Worm (Caenorhabditis elegans): ENCODE results near the gene mttu-1.

DNA sequence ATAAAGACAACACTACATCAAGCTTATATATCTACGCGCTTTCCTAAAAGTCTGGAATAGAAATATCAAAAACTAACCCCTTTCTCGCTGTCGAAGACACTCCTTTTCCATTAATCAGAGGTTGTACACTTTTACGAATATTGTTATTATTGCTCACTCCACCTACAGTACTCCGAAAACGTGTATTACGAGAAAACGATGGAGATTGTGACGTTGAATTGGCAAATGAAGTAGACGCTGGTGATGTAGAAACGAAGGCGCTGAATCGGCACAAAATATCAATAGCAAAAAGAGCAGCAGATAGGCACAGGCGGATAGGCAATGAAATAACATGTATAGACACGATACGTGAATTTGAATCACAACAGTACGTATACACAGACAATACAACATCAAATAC, 47.6 kb upstream of the mttu-1 start:
- TF ChIP-seq zfp-3 (GFP tag; conservative IDR thresholded peaks at IDR 0.05), result no peak
- TF ChIP-seq nhr-77 (tag; optimal IDR thresholded peaks at IDR 0.05), result no peak
- TF ChIP-seq dve-1 (tag; optimal IDR thresholded peaks at IDR 0.05; ENCODE audit: insufficient read depth), result no peak
- no peak for TF ChIP-seq aly-2 (tag; optimal IDR thresholded peaks at IDR 0.05)
- no peak for TF ChIP-seq mep-1 (tag; optimal IDR thresholded peaks at IDR 0.05)
- TF ChIP-seq vab-7 (GFP tag; IDR thresholded peaks at IDR 0.05), result no peak
- no peak for TF ChIP-seq ama-1 (optimal IDR thresholded peaks at IDR 0.05)
- TF ChIP-seq hlh-30 (tag; optimal IDR thresholded peaks at IDR 0.05; ENCODE audit: insufficient read depth), result no peak
- no peak for TF ChIP-seq mdl-1 (tag; optimal IDR thresholded peaks at IDR 0.05)
- no peak for TF ChIP-seq nhr-28 (tag; optimal IDR thresholded peaks at IDR 0.05)
- TF ChIP-seq fos-1 (tag; optimal IDR thresholded peaks at IDR 0.05), result no peak
- no peak for TF ChIP-seq dmd-9 (GFP tag; IDR thresholded peaks at IDR 0.05)

Measured in whole organism, L4 larva.